Worm (Caenorhabditis elegans) whole organism, L1 larva: ENCODE measurements around the gene F58D12.3.

ENCODE experiments used
- egl-27 ChIP-seq, 2 experiments: fragments of 150-350 bp in 1 of 2; sonication (generic microtip); optimal IDR thresholded peaks; 3 replicates each; lab custom pipeline; 2017 to 2018; ENCODE audit warnings: missing biosample characterization in 2 of 2, missing genetic modification characterization in 2 of 2, missing genetic modification reagents in 2 of 2
- nhr-28 ChIP-seq: fragments of 150-350 bp; optimal IDR thresholded peaks from 2 replicates; lab custom pipeline; 2014; ENCODE audit warnings: missing biosample characterization, missing genetic modification characterization
- unc-130 ChIP-seq: fragments of 150-350 bp; optimal IDR thresholded peaks from 2 replicates; lab custom pipeline; 2017; ENCODE audit warnings: missing biosample characterization, missing genetic modification characterization, inconsistent platforms

DNA sequence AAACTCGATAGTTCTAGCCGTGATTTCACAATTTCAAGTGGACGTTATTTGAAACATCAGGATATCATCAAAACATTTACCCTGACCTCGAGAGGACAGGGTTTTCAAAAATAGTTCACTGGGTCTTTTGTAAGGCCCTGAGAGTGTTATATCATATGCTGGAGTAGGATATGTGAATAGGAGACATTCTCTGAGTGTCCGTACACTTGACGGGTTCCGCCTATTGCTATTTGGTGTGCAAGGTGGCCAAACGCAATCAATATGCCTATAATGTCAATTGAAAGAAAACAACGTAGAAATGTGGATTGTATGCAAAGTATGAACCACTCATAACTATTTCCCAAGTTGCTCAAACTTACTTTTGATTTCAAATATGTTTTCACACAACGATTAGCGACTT is 39.7 kb downstream of the F58D12.3 start:
- no peak for TF ChIP-seq unc-130 (tag; lab: Kevin White, UChicago)
- no peak for TF ChIP-seq egl-27 (tag; optimal IDR thresholded peaks at IDR 0.05; lab: Kevin White, UChicago)
- no peak for TF ChIP-seq nhr-28 (tag; lab: Kevin White, UChicago)
